Worm (Caenorhabditis elegans) whole organism, L4 larva: ENCODE measurements around the gene nhr-98.

Experiments used
- Y105C5A.15 ChIP-seq: fragments of 200-800 bp; sonication (Bioruptor generic); IDR thresholded peaks from 2 replicates; pipeline ENCODE4 v1.3.6; 2022; ENCODE audit warnings: missing genetic modification characterization, missing compliant biosample characterization
- ceh-82 ChIP-seq: sonication (generic microtip); optimal IDR thresholded peaks from 2 replicates; lab custom pipeline; 2017; ENCODE audit warnings: missing biosample characterization, missing genetic modification characterization
- lsy-2 ChIP-seq, 2 experiments: fragments of 150-350 bp in 1 of 2; sonication (generic microtip) in 1 of 2; optimal IDR thresholded peaks; 2 replicates each; lab custom pipeline; 2014 to 2017; ENCODE audit warnings: missing biosample characterization in 2 of 2, missing genetic modification characterization in 2 of 2
- mdt-29 ChIP-seq: fragments of 200-800 bp; sonication (Bioruptor generic); IDR thresholded peaks from 2 replicates; pipeline ENCODE4 v1.3.6; 2022; ENCODE audit warnings: missing genetic modification reagents, missing genetic modification characterization, missing compliant biosample characterization
- nhr-11 ChIP-seq: fragments of 150-350 bp; optimal IDR thresholded peaks from 2 replicates; lab custom pipeline; 2014; ENCODE audit warnings: missing biosample characterization, missing genetic modification characterization
- nhr-28 ChIP-seq: fragments of 150-350 bp; optimal IDR thresholded peaks from 2 replicates; lab custom pipeline; 2014; ENCODE audit warnings: missing biosample characterization, missing genetic modification characterization
- tag-97 ChIP-seq: fragments of 200-800 bp; sonication (Bioruptor generic); IDR thresholded peaks from 2 replicates; pipeline ENCODE4 v1.3.6; 2022; ENCODE audit warnings: missing genetic modification characterization, missing compliant biosample characterization
- zfp-3 ChIP-seq: fragments of 200-800 bp; sonication (Bioruptor generic); conservative IDR thresholded peaks from 2 replicates; pipeline ENCODE4 v1.3.6; 2022; ENCODE audit warnings: missing genetic modification reagents, missing genetic modification characterization, missing compliant biosample characterization

DNA sequence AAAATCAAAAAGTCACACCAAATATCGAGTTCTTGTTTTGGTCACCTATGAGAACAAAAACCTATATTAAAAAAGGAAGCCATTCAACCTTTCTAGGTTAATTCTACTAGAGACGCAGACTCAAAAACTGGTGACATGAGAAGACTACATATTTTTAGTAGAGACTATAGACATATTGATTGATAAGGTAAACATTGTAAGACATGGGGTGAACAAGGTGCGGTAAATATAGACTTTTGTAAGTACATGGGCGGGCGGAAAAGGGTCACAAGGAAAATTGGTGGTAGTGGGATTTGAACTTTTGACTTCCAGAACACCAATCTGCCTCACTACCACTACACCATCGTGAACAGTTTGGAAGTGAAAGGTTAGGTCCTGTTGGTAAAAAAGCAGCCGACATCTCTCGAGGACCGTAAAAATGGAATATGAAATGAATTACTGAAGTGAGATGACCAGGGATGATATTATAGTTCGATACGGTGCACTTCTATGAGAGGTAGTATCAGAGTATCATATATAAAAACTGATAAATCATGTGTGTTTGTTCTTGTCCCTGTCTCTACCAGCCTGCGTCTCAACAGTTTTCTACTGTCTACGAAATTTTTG lies 30.7 kb downstream of the nhr-98 start, which contains the start of gene nhr-212:
- TF ChIP-seq ceh-82 (tag; lab: Kevin White, UChicago) (no peak), mdt-29 (GFP tag; lab: Robert Waterston, UW) (no peak), nhr-28 (tag; lab: Kevin White, UChicago) (peak; percentile 82), lsy-2 (tag; optimal IDR thresholded peaks at IDR 0.05; lab: Kevin White, UChicago) (no peak), tag-97 (GFP tag; lab: Robert Waterston, UW) (no peak), zfp-3 (no peak), Y105C5A.15 (GFP tag; lab: Robert Waterston, UW) (no peak), nhr-11 (tag; lab: Kevin White, UChicago) (no peak)
